Worm (Caenorhabditis elegans) whole organism, L1 larva: Measurements from ENCODE around the gene ttr-29.

Experiments used
- C16A3.4 ChIP-seq: fragments of 150-350 bp; optimal IDR thresholded peaks from 2 replicates; lab custom pipeline; 2014; ENCODE audit warnings: missing biosample characterization, missing genetic modification characterization
- aha-1 ChIP-seq: fragments of 150-350 bp; optimal IDR thresholded peaks from 2 replicates; lab custom pipeline; 2014; ENCODE audit warnings: missing biosample characterization, missing genetic modification characterization
- blmp-1 ChIP-seq: fragments of 150-350 bp; optimal IDR thresholded peaks from 2 replicates; lab custom pipeline; 2014; ENCODE audit warnings: missing biosample characterization, missing genetic modification characterization
- ceh-63 ChIP-seq: fragments of 200-800 bp; sonication (Bioruptor generic); optimal IDR thresholded peaks from 2 replicates; lab custom pipeline; 2018; ENCODE audit warnings: mild to moderate bottlenecking, missing genetic modification characterization, missing compliant biosample characterization
- ceh-82 ChIP-seq, 3 experiments: fragments of 150-350 bp in 1 of 3; sonication (generic microtip) in 2 of 3; optimal IDR thresholded peaks; 2 replicates each; lab custom pipeline; 2014 to 2017; ENCODE audit warnings: missing biosample characterization in 3 of 3, missing genetic modification characterization in 3 of 3
- ceh-90 ChIP-seq: sonication (generic microtip); optimal IDR thresholded peaks from 2 replicates; lab custom pipeline; 2016; ENCODE audit warnings: missing genetic modification characterization, missing compliant biosample characterization
- dpl-1 ChIP-seq, 3 experiments: fragments of 150-350 bp in 2 of 3; sonication (generic microtip) in 1 of 3; optimal IDR thresholded peaks; 2 replicates each; lab custom pipeline; 2014 to 2017; ENCODE audit warnings: missing biosample characterization in 3 of 3, missing genetic modification characterization in 3 of 3, missing genetic modification reagents in 3 of 3
- efl-1 ChIP-seq, 4 experiments: fragments of 150-350 bp; optimal IDR thresholded peaks in 3 of 4; peaks in 1 of 4; 1 replicate in 1 of 4; 2 replicates in 3 of 4; lab custom pipeline; 2014; ENCODE audit warnings: missing biosample characterization in 2 of 4, missing genetic modification characterization in 2 of 4, missing genetic modification reagents in 2 of 4
- egl-13 ChIP-seq: sonication (generic microtip); optimal IDR thresholded peaks from 2 replicates; lab custom pipeline; 2016; ENCODE audit warnings: missing genotype, missing genetic modification reagents, missing genetic modification characterization, missing compliant biosample characterization
- fkh-10 ChIP-seq: sonication (generic microtip); optimal IDR thresholded peaks from 2 replicates; lab custom pipeline; 2017; ENCODE audit warnings: missing biosample characterization, missing genetic modification reagents, missing genetic modification characterization
- fkh-8 ChIP-seq: sonication (generic microtip); optimal IDR thresholded peaks from 2 replicates; lab custom pipeline; 2016; ENCODE audit warnings: mild to moderate bottlenecking, missing genetic modification characterization, missing compliant biosample characterization
- grh-1 ChIP-seq: fragments of 200-800 bp; sonication (Bioruptor generic); IDR thresholded peaks from 2 replicates; pipeline ENCODE4 v1.3.6; 2022; ENCODE audit warnings: missing genetic modification reagents, missing genetic modification characterization, missing compliant biosample characterization
- isw-1 ChIP-seq: fragments of 200-800 bp; sonication (Bioruptor generic); IDR thresholded peaks from 2 replicates; pipeline ENCODE4 v1.3.6; 2022; ENCODE audit warnings: missing genetic modification characterization, missing compliant biosample characterization
- lin-14 ChIP-seq: fragments of 200-800 bp; sonication (Bioruptor generic); optimal IDR thresholded peaks from 2 replicates; lab custom pipeline; 2018; ENCODE audit warnings: mild to moderate bottlenecking, missing genetic modification characterization, moderate library complexity, missing compliant biosample characterization
- lin-35 ChIP-seq, 2 experiments: fragments of 150-350 bp; optimal IDR thresholded peaks; 2 replicates each; lab custom pipeline; 2014; ENCODE audit warnings: missing biosample characterization in 2 of 2, missing genetic modification characterization in 2 of 2, missing genetic modification reagents in 2 of 2
- lir-3 ChIP-seq: sonication (generic microtip); optimal IDR thresholded peaks from 2 replicates; lab custom pipeline; 2016; ENCODE audit warnings: mild to moderate bottlenecking, missing genetic modification characterization, moderate library complexity, missing compliant biosample characterization; ENCODE audit not compliant: poor library complexity
- lsy-2 ChIP-seq, 2 experiments: fragments of 150-350 bp; optimal IDR thresholded peaks; 2 replicates each; lab custom pipeline; 2014; ENCODE audit warnings: missing biosample characterization in 2 of 2, missing genetic modification characterization in 2 of 2
- mab-9 ChIP-seq: fragments of 200-800 bp; sonication (Bioruptor generic); IDR thresholded peaks from 2 replicates; pipeline ENCODE4 v1.3.6; 2022; ENCODE audit warnings: missing genetic modification reagents, missing genetic modification characterization, missing compliant biosample characterization
- nhr-19 ChIP-seq: fragments of 200-800 bp; sonication (Bioruptor generic); conservative IDR thresholded peaks from 2 replicates; pipeline ENCODE4 v1.3.6; 2022; ENCODE audit warnings: missing genetic modification characterization, missing compliant biosample characterization
- nhr-237 ChIP-seq: fragments of 150-350 bp; optimal IDR thresholded peaks from 2 replicates; lab custom pipeline; 2014; ENCODE audit warnings: missing biosample characterization, missing genetic modification characterization
- nhr-47 ChIP-seq: sonication (generic microtip); optimal IDR thresholded peaks from 2 replicates; lab custom pipeline; 2016; ENCODE audit warnings: mild to moderate bottlenecking, missing genetic modification characterization, moderate library complexity, missing compliant biosample characterization
- nhr-71 ChIP-seq: sonication (generic microtip); optimal IDR thresholded peaks from 2 replicates; lab custom pipeline; 2016; ENCODE audit warnings: mild to moderate bottlenecking, missing genetic modification characterization, moderate library complexity, missing compliant biosample characterization
- nhr-76 ChIP-seq: sonication (generic microtip); optimal IDR thresholded peaks from 2 replicates; lab custom pipeline; 2017; ENCODE audit warnings: missing biosample characterization, missing genetic modification characterization
- nhr-84 ChIP-seq: sonication (generic microtip); optimal IDR thresholded peaks from 2 replicates; lab custom pipeline; 2017; ENCODE audit warnings: missing biosample characterization, missing genetic modification characterization
- pag-3 ChIP-seq: sonication (generic microtip); optimal IDR thresholded peaks from 2 replicates; lab custom pipeline; 2017; ENCODE audit warnings: missing genetic modification characterization, mild to moderate bottlenecking, missing compliant biosample characterization, antibody characterized with exemption, borderline replicate concordance; ENCODE audit not compliant: insufficient read depth
- pax-3 ChIP-seq: fragments of 200-800 bp; sonication (Bioruptor generic); optimal IDR thresholded peaks from 2 replicates; lab custom pipeline; 2018; ENCODE audit warnings: mild to moderate bottlenecking, missing genetic modification characterization, moderate library complexity, missing compliant biosample characterization
- pqm-1 ChIP-seq: sonication (generic microtip); optimal IDR thresholded peaks from 3 replicates; lab custom pipeline; 2017; ENCODE audit warnings: missing biosample characterization, missing genetic modification characterization
- rnt-1 ChIP-seq: sonication (generic microtip); optimal IDR thresholded peaks from 2 replicates; lab custom pipeline; 2016; ENCODE audit warnings: mild to moderate bottlenecking, missing genetic modification characterization, moderate library complexity, missing compliant biosample characterization
- snu-23 ChIP-seq: sonication (generic microtip); optimal IDR thresholded peaks from 2 replicates; lab custom pipeline; 2016; ENCODE audit warnings: missing genetic modification characterization, missing compliant biosample characterization
- sup-37 ChIP-seq: fragments of 200-800 bp; sonication (Bioruptor generic); optimal IDR thresholded peaks from 2 replicates; lab custom pipeline; 2018; ENCODE audit warnings: mild to moderate bottlenecking, missing genetic modification characterization, missing compliant biosample characterization
- swsn-7 ChIP-seq: sonication (generic microtip); optimal IDR thresholded peaks from 2 replicates; lab custom pipeline; 2016; ENCODE audit warnings: missing genetic modification characterization, missing compliant biosample characterization
- tbx-2 ChIP-seq: sonication (generic microtip); optimal IDR thresholded peaks from 2 replicates; lab custom pipeline; 2016; ENCODE audit warnings: missing genetic modification characterization, missing compliant biosample characterization
- unc-130 ChIP-seq: fragments of 150-350 bp; optimal IDR thresholded peaks from 2 replicates; lab custom pipeline; 2017; ENCODE audit warnings: missing biosample characterization, missing genetic modification characterization, inconsistent platforms
- unc-62 ChIP-seq: fragments of 150-350 bp; optimal IDR thresholded peaks from 2 replicates; lab custom pipeline; 2014; ENCODE audit warnings: missing biosample characterization, missing genetic modification reagents, missing genetic modification characterization
- xbp-1 ChIP-seq: sonication (generic microtip); optimal IDR thresholded peaks from 2 replicates; lab custom pipeline; 2016; ENCODE audit warnings: missing genetic modification characterization, missing compliant biosample characterization
- zag-1 ChIP-seq: fragments of 150-350 bp; optimal IDR thresholded peaks from 2 replicates; lab custom pipeline; 2014; ENCODE audit warnings: missing biosample characterization, missing genetic modification characterization

ttr-29 gene

DNA sequence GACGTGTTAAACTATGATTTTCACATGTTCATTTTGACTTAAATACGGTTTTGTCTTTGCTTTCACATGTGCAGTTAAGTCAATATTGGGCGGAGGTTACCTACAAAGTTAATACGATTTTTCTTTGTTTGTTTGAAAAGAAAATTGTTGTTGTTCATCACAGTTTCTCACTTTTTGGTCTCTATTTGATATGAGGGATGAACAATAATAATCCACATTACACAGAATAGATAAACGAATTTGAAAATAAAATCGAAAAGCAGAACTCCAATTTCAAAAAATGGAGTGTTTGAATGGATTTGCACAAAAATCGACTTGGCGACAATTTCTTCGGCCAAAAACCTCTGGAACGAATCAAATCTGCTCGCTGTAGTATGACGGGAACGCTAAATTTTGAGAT lies at the start of gene ttr-29:
Gene ttr-29 (minus strand): TSS at position 101 of the 400 bp plus-strand sequence.
- TF ChIP-seq ceh-90 (tag; lab: Kevin White, UChicago) (no peak), dpl-1 (GFP tag; optimal IDR thresholded peaks at IDR 0.05; lab: Kevin White, UChicago) (no peak), unc-62 (GFP tag; lab: Kevin White, UChicago) (no peak), ceh-82 (tag; optimal IDR thresholded peaks at IDR 0.05; lab: Kevin White, UChicago) (no peak), mab-9 (GFP tag; lab: Robert Waterston, UW) (no peak), lir-3 (tag; lab: Kevin White, UChicago) (no peak), nhr-84 (tag; lab: Kevin White, UChicago) (no peak), swsn-7 (tag; lab: Kevin White, UChicago) (no peak), sup-37 (no peak)

- TF ChIP-seq efl-1 (optimal IDR thresholded peaks at IDR 0.05; lab: Kevin White, UChicago) (no peak), efl-1 (GFP tag; optimal IDR thresholded peaks at IDR 0.05 in 1 of 2; lab: Kevin White, UChicago) (peak in 1 of 2 experiments; percentile 69), aha-1 (tag; lab: Kevin White, UChicago) (no peak)
Observed at ce11 chrV:12954261-12954660, 47.6 kb upstream of the ttr-29 start.

DNA sequence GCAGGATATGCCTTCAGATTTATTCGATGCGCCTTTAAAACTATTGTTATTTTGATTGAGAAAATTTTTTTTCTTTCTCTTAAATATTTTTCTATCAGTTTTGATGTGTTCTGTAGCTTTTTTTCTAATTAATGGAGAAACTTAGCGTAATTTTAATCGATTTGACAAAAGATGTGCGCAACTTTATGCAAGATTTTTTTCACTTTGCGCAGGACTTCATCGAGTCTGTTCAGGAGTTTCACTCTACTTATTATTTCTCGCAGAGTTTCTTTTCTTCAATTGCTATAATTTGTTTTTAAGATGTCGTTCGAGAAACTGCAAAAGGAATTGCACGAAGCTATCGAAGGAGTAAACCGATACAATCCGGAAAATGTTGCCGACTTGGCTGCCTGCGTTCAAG lies 47.1 kb upstream of the ttr-29 start, which contains the start of gene eif-3.K:
Gene eif-3.K (plus strand): TSS at position 301 of the 400 bp plus-strand sequence.
- TF ChIP-seq pag-3 (tag; lab: Kevin White, UChicago) (no peak), nhr-76 (no peak), xbp-1 (tag; lab: Kevin White, UChicago) (no peak), isw-1 (GFP tag; lab: Robert Waterston, UW) (no peak), fkh-8 (tag; lab: Kevin White, UChicago) (no peak), pqm-1 (tag; lab: Kevin White, UChicago) (no peak), pax-3 (tag; lab: Kevin White, UChicago) (no peak), tbx-2 (tag; lab: Kevin White, UChicago) (no peak), unc-130 (no peak), fkh-10 (GFP tag; lab: Kevin White, UChicago) (no peak), egl-13 (tag; lab: Kevin White, UChicago) (no peak), nhr-237 (no peak), dpl-1 (GFP tag; optimal IDR thresholded peaks at IDR 0.05; lab: Kevin White, UChicago) (no peak), ceh-63 (GFP tag; lab: Kevin White, UChicago) (no peak), nhr-47 (tag; lab: Kevin White, UChicago) (no peak), snu-23 (GFP tag; lab: Kevin White, UChicago) (no peak)
- TF ChIP-seq, all 84 proteins: peak for 0

DNA sequence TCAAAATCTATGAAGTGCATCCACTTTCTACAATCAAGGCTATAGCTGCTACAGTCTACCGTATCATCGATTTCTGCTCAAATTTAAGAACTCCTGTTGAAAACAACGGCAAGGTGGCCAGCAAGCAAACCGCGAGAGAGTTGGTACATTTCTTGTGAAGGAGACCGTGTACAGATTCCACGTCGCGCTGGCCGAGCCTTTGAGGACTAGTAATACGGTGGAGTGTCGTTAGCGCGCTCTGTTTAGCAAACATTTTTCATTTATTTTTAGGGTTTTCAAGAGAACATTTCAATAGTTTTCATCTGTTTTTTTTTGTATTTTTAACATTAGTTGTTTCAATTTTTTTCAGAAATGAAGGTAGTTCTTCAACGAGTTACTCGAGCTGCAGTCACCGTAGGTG lies 45.7 kb upstream of the ttr-29 start, which contains the start of gene pqn-68:
Gene pqn-68 (plus strand): TSS at position 350 of the 400 bp plus-strand sequence.
- TF ChIP-seq unc-62 (GFP tag; lab: Kevin White, UChicago) (no peak), nhr-47 (tag; lab: Kevin White, UChicago) (peak; percentile 15), grh-1 (GFP tag; lab: Robert Waterston, UW) (no peak), lsy-2 (tag; optimal IDR thresholded peaks at IDR 0.05; lab: Kevin White, UChicago) (peak; percentile 26 to 56), dpl-1 (GFP tag; optimal IDR thresholded peaks at IDR 0.05; lab: Kevin White, UChicago) (peak in 2 of 3 experiments; percentile 24 to 66), ceh-82 (tag; optimal IDR thresholded peaks at IDR 0.05; lab: Kevin White, UChicago) (peak in 1 of 3 experiments; percentile 12), swsn-7 (tag; lab: Kevin White, UChicago) (peak; percentile 1), unc-130 (no peak), lin-35 (GFP tag; optimal IDR thresholded peaks at IDR 0.05; lab: Kevin White, UChicago) (peak; percentile 33 to 48), lin-14 (GFP tag; lab: Kevin White, UChicago) (peak; percentile 32), nhr-71 (tag; lab: Kevin White, UChicago) (peak; percentile 30), C16A3.4 (tag; lab: Kevin White, UChicago) (peak; percentile 2), nhr-19 (GFP tag; lab: Robert Waterston, UW) (no peak), blmp-1 (tag; lab: Kevin White, UChicago) (peak; percentile 28), snu-23 (GFP tag; lab: Kevin White, UChicago) (peak; percentile 43), xbp-1 (tag; lab: Kevin White, UChicago) (peak; percentile 33), rnt-1 (tag; lab: Kevin White, UChicago) (peak; percentile 49), efl-1 (optimal IDR thresholded peaks at IDR 0.05; lab: Kevin White, UChicago) (peak; percentile 30 to 41), efl-1 (GFP tag; optimal IDR thresholded peaks at IDR 0.05 in 1 of 2; lab: Kevin White, UChicago) (peak in 1 of 2 experiments; percentile 18), zag-1 (tag; lab: Kevin White, UChicago) (no peak)
- TF ChIP-seq, all 84 proteins: peak for 14
